Fruit fly (Drosophila melanogaster): Measurements from ENCODE around the gene Itgbn.

DNA sequence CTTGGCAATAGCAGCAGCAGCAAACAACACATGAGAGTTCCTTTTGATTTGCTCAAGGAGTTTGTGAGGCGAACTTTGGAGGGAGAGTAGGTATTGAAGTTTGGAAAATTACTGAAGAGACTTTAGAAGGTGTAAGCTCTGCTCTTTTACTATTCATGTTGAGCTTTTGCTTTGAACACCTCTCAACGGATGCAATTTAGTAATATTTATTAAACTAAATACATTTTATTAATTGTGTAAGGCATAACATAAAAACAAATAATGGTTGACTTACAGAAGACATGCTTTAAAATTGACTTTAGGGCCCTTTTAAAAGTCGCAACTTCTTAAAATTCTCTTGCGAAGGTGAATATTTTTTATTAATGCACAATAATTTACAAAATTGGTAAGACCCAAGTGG lies 34.2 kb upstream of the Itgbn start:
- TF ChIP-seq CG4496 (GFP tag; IDR thresholded peaks at IDR 0.05): no peak
- no peak for TF ChIP-seq Pif1A (GFP tag; optimal IDR thresholded peaks at IDR 0.05)
- TF ChIP-seq CG13204 (GFP tag; optimal IDR thresholded peaks at IDR 0.05): no peak
- TF ChIP-seq EcR (GFP tag; optimal IDR thresholded peaks at IDR 0.05): no peak
- no peak for TF ChIP-seq Ets98B (GFP tag; IDR thresholded peaks at IDR 0.05)
- no peak for TF ChIP-seq CG34367 (tag; optimal IDR thresholded peaks at IDR 0.05)

Measured in whole organism, pupa.